Worm (Caenorhabditis elegans) whole organism, mixed stage, embryonic: Measurements from ENCODE around the gene T24A6.20.
"Not testable (repeated sequence)": the region's sequence is repeated elsewhere in the genome, so short reads cannot be mapped to it uniquely, and the experiment has no call there.

Experiments
- M03D4.4 ChIP-seq: sonication (generic microtip); optimal IDR thresholded peaks from 2 replicates; lab custom pipeline; 2017; ENCODE audit warnings: mild to moderate bottlenecking, missing genetic modification characterization, missing compliant biosample characterization
- bed-3 ChIP-seq: fragments of 200-800 bp; sonication (Bioruptor generic); optimal IDR thresholded peaks from 3 replicates; lab custom pipeline; 2018; ENCODE audit warnings: mild to moderate bottlenecking, missing genetic modification characterization, moderate library complexity, missing compliant biosample characterization
- blmp-1 ChIP-seq: fragments of 150-350 bp; optimal IDR thresholded peaks from 2 replicates; lab custom pipeline; 2014; ENCODE audit warnings: missing biosample characterization, missing genetic modification characterization
- ceh-39 ChIP-seq: fragments of 150-350 bp; optimal IDR thresholded peaks from 2 replicates; lab custom pipeline; 2014; ENCODE audit warnings: missing biosample characterization, missing genetic modification characterization
- ceh-83 ChIP-seq: fragments of 200-800 bp; sonication (Bioruptor generic); optimal IDR thresholded peaks from 2 replicates; lab custom pipeline; 2018; ENCODE audit warnings: mild to moderate bottlenecking, missing genetic modification characterization, missing compliant biosample characterization
- ces-1 ChIP-seq: fragments of 150-350 bp; optimal IDR thresholded peaks from 2 replicates; lab custom pipeline; 2014; ENCODE audit warnings: missing biosample characterization, missing genetic modification reagents, missing genetic modification characterization
- cnd-1 ChIP-seq: fragments of 200-800 bp; sonication (Bioruptor generic); optimal IDR thresholded peaks from 2 replicates; lab custom pipeline; 2018; ENCODE audit warnings: mild to moderate bottlenecking, missing genetic modification characterization, missing compliant biosample characterization
- drap-1 ChIP-seq: fragments of 200-800 bp; sonication (Bioruptor generic); optimal IDR thresholded peaks from 3 replicates; lab custom pipeline; 2018; ENCODE audit warnings: mild to moderate bottlenecking, missing genetic modification characterization, missing compliant biosample characterization
- elt-1 ChIP-seq: sonication (generic microtip); optimal IDR thresholded peaks from 2 replicates; lab custom pipeline; 2017; ENCODE audit warnings: missing genetic modification characterization, mild to moderate bottlenecking, missing compliant biosample characterization, antibody characterized with exemption, moderate library complexity, borderline replicate concordance; ENCODE audit not compliant: insufficient read depth
- elt-3 ChIP-seq: fragments of 150-350 bp; optimal IDR thresholded peaks from 2 replicates; lab custom pipeline; 2014; ENCODE audit warnings: missing biosample characterization, missing genetic modification characterization
- ham-2 ChIP-seq: fragments of 200-800 bp; sonication (Bioruptor generic); optimal IDR thresholded peaks from 2 replicates; lab custom pipeline; 2018; ENCODE audit warnings: mild to moderate bottlenecking, missing genetic modification characterization, missing compliant biosample characterization
- hlh-1 ChIP-seq: fragments of 150-350 bp; optimal IDR thresholded peaks from 2 replicates; lab custom pipeline; 2014; ENCODE audit warnings: missing biosample characterization, missing genetic modification reagents, missing genetic modification characterization
- lin-13 ChIP-seq: fragments of 150-350 bp; optimal IDR thresholded peaks from 2 replicates; lab custom pipeline; 2014; ENCODE audit warnings: missing biosample characterization, missing genetic modification characterization
- lin-32 ChIP-seq: fragments of 200-800 bp; sonication (Bioruptor generic); optimal IDR thresholded peaks from 2 replicates; lab custom pipeline; 2018; ENCODE audit warnings: mild to moderate bottlenecking, missing genetic modification characterization, missing compliant biosample characterization
- lsy-2 ChIP-seq: fragments of 150-350 bp; optimal IDR thresholded peaks from 2 replicates; lab custom pipeline; 2014; ENCODE audit warnings: missing biosample characterization, missing genetic modification characterization
- mab-5 ChIP-seq: fragments of 150-350 bp; optimal IDR thresholded peaks from 2 replicates; lab custom pipeline; 2014; ENCODE audit warnings: missing biosample characterization, missing genetic modification characterization
- mep-1 ChIP-seq: fragments of 150-350 bp; optimal IDR thresholded peaks from 2 replicates; lab custom pipeline; 2017; ENCODE audit warnings: missing biosample characterization, missing genetic modification reagents, missing genetic modification characterization, inconsistent platforms
- mls-2 ChIP-seq: sonication (generic microtip); optimal IDR thresholded peaks from 2 replicates; lab custom pipeline; 2016; ENCODE audit warnings: mild to moderate bottlenecking, missing genetic modification characterization, moderate library complexity, missing compliant biosample characterization
- nhr-12 ChIP-seq: fragments of 150-350 bp; optimal IDR thresholded peaks from 2 replicates; lab custom pipeline; 2014; ENCODE audit warnings: missing biosample characterization, missing genetic modification characterization
- nhr-237 ChIP-seq: fragments of 150-350 bp; optimal IDR thresholded peaks from 2 replicates; lab custom pipeline; 2014; ENCODE audit warnings: missing biosample characterization, missing genetic modification characterization
- nhr-28 ChIP-seq: fragments of 150-350 bp; optimal IDR thresholded peaks from 2 replicates; lab custom pipeline; 2014; ENCODE audit warnings: missing biosample characterization, missing genetic modification characterization
- pha-4 ChIP-seq: fragments of 150-350 bp; optimal IDR thresholded peaks from 2 replicates; lab custom pipeline; 2018; ENCODE audit warnings: missing biosample characterization, missing genetic modification reagents, missing genetic modification characterization
- sem-2 ChIP-seq: fragments of 200-800 bp; sonication (Bioruptor generic); optimal IDR thresholded peaks from 2 replicates; lab custom pipeline; 2018; ENCODE audit warnings: mild to moderate bottlenecking, missing genetic modification characterization, missing compliant biosample characterization
- snpc-4 ChIP-seq: fragments of 150-350 bp; optimal IDR thresholded peaks from 2 replicates; lab custom pipeline; 2014; ENCODE audit warnings: missing biosample characterization, missing genetic modification characterization
- sptf-1 ChIP-seq: sonication (generic microtip); optimal IDR thresholded peaks from 2 replicates; lab custom pipeline; 2017; ENCODE audit warnings: mild to moderate bottlenecking, missing genetic modification characterization, moderate library complexity, missing compliant biosample characterization
- tbx-8 ChIP-seq: fragments of 200-800 bp; sonication (Bioruptor generic); optimal IDR thresholded peaks from 2 replicates; lab custom pipeline; 2018; ENCODE audit warnings: mild to moderate bottlenecking, missing genetic modification characterization, moderate library complexity, missing compliant biosample characterization
- unc-120 ChIP-seq: sonication (generic microtip); optimal IDR thresholded peaks from 2 replicates; lab custom pipeline; 2017; ENCODE audit warnings: missing genetic modification characterization, missing compliant biosample characterization; ENCODE audit not compliant: poor library complexity, severe bottlenecking
- unc-39 ChIP-seq: fragments of 150-350 bp; optimal IDR thresholded peaks from 2 replicates; lab custom pipeline; 2014; ENCODE audit warnings: missing biosample characterization, missing genetic modification characterization
- unc-62 ChIP-seq: fragments of 150-350 bp; optimal IDR thresholded peaks from 2 replicates; lab custom pipeline; 2014; ENCODE audit warnings: missing biosample characterization, missing genetic modification reagents, missing genetic modification characterization
- zip-8 ChIP-seq: fragments of 150-350 bp; optimal IDR thresholded peaks from 2 replicates; lab custom pipeline; 2014; ENCODE audit warnings: missing biosample characterization, missing genetic modification characterization
- ztf-11 ChIP-seq: fragments of 150-350 bp; optimal IDR thresholded peaks from 2 replicates; lab custom pipeline; 2014; ENCODE audit warnings: missing biosample characterization, missing genetic modification characterization

Gene T24A6.20

ce11 chrV:3588223-3588622 lies 35.3 kb downstream of the T24A6.20 start:
- TF ChIP-seq snpc-4 (tag; lab: Kevin White, UChicago), result no peak

- no peak for TF ChIP-seq mep-1
- no peak for TF ChIP-seq nhr-237 (tag; lab: Kevin White, UChicago)
- TF ChIP-seq elt-3 (tag; lab: Kevin White, UChicago), result no peak
- TF ChIP-seq lin-32, result no peak
- no peak for TF ChIP-seq ham-2 (GFP tag; lab: Kevin White, UChicago)
- TF ChIP-seq unc-62 (GFP tag; lab: Kevin White, UChicago), result no peak
- TF ChIP-seq hlh-1 (tag; lab: Kevin White, UChicago), result no peak
- no peak for TF ChIP-seq nhr-28 (tag; lab: Kevin White, UChicago)
- no peak for TF ChIP-seq nhr-12 (tag; lab: Kevin White, UChicago)
- TF ChIP-seq drap-1 (GFP tag; lab: Kevin White, UChicago), result no peak
- TF ChIP-seq ces-1 (GFP tag; lab: Kevin White, UChicago), result no peak
- no peak for TF ChIP-seq unc-120
- no peak for TF ChIP-seq bed-3
- TF ChIP-seq ceh-83 (GFP tag; lab: Kevin White, UChicago), result no peak
- no peak for TF ChIP-seq M03D4.4
- TF ChIP-seq zip-8 (tag; lab: Kevin White, UChicago), result no peak
- TF ChIP-seq lsy-2 (tag; lab: Kevin White, UChicago), result no peak
- TF ChIP-seq sptf-1 (tag; lab: Kevin White, UChicago), result no peak
These were observed 39.2 kb downstream of the T24A6.20 start, which contains the start of gene T22F3.12 for ce11 chrV:3592099-3592498. TSS of gene T22F3.12 (minus strand) at chrV:3592199.

ce11 chrV:3594936-3595335 lies 42.0 kb downstream of the T24A6.20 start, which contains the start of gene srh-213:
TSS of gene srh-213 (minus strand) at chrV:3595036.
- no peak for TF ChIP-seq ham-2 (GFP tag; lab: Kevin White, UChicago)
- no peak for TF ChIP-seq sem-2 (GFP tag; lab: Kevin White, UChicago)
- TF ChIP-seq blmp-1 (tag; lab: Kevin White, UChicago), result no peak
- no peak for TF ChIP-seq lsy-2 (tag; lab: Kevin White, UChicago)
- TF ChIP-seq ztf-11 (tag; lab: Kevin White, UChicago), result no peak
- TF ChIP-seq zip-8 (tag; lab: Kevin White, UChicago), result no peak
- TF ChIP-seq ceh-39 (tag; lab: Kevin White, UChicago), result no peak
- no peak for TF ChIP-seq mep-1
- no peak for TF ChIP-seq bed-3
- TF ChIP-seq drap-1 (GFP tag; lab: Kevin White, UChicago), result no peak
- TF ChIP-seq lin-32, result no peak
- no peak for TF ChIP-seq elt-1 (tag; lab: Kevin White, UChicago)
- TF ChIP-seq hlh-1 (tag; lab: Kevin White, UChicago), result no peak
- TF ChIP-seq pha-4 (tag; lab: Kevin White, UChicago), result no peak
- TF ChIP-seq mls-2 (tag; lab: Kevin White, UChicago), result no peak
- TF ChIP-seq unc-39, result no peak
- TF ChIP-seq cnd-1 (tag; lab: Kevin White, UChicago), result no peak
- no peak for TF ChIP-seq nhr-28 (tag; lab: Kevin White, UChicago)
- no peak for TF ChIP-seq tbx-8 (GFP tag; lab: Kevin White, UChicago)
- TF ChIP-seq, all 35 proteins: peak for 0

ce11 chrV:3597052-3597451 lies 44.1 kb downstream of the T24A6.20 start, which contains the start of gene srh-212:
TSS of gene srh-212 (minus strand) at chrV:3597152.
- TF ChIP-seq lin-32; ztf-11 (tag; lab: Kevin White, UChicago); pha-4 (tag; lab: Kevin White, UChicago): not testable (repeated sequence)
- TF ChIP-seq, all 35 proteins: peak for 0; not testable (repeated sequence) for 35

ce11 chrV:3600570-3600969 lies 47.6 kb downstream of the T24A6.20 start, which contains the start of gene T22F3.7:
TSS of gene T22F3.7 (minus strand) at chrV:3600670.
- TF ChIP-seq ham-2 (GFP tag; lab: Kevin White, UChicago) (no peak), ceh-39 (tag; lab: Kevin White, UChicago) (no peak), lin-13 (no peak), elt-3 (tag; lab: Kevin White, UChicago) (no peak), elt-1 (tag; lab: Kevin White, UChicago) (no peak), blmp-1 (tag; lab: Kevin White, UChicago) (no peak), mab-5 (tag; lab: Kevin White, UChicago) (no peak), M03D4.4 (no peak), lin-32 (no peak), nhr-237 (tag; lab: Kevin White, UChicago) (no peak), nhr-28 (tag; lab: Kevin White, UChicago) (no peak), sptf-1 (tag; lab: Kevin White, UChicago) (no peak), mls-2 (tag; lab: Kevin White, UChicago) (no peak), unc-62 (GFP tag; lab: Kevin White, UChicago) (no peak)
